Fruit fly (Drosophila melanogaster): ENCODE data around the gene RhoGAP19D.
A peak's percentile ranks its signal among the peaks of the same experiment; 100 is the strongest.

RhoGAP19D gene

DNA sequence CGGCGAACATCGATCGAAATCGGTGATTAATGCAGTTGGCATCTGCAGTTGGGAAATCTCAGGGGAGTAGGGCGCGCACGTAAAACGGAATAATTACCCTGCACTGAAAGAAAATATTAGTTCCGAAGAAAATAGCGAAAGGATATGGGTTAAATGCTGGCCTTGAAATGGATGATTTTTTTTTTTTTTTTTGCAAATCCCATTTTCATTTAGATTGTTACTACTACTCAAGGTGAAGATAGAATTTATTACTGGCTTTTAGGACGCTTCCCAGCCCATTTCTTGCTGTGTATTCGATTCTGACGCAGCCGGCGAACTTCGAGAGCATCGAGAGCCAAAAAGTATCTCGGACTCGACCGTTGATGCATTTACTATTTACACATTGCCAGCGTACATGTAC, 8.6 kb upstream of the RhoGAP19D start:
- no peak for TF ChIP-seq Hr78 (GFP tag; optimal IDR thresholded peaks at IDR 0.05)
- TF ChIP-seq Vsx2 (GFP tag; optimal IDR thresholded peaks at IDR 0.05; ENCODE audit: partially characterized antibody) = no peak
- peak; percentile 60 for TF ChIP-seq h (GFP tag; optimal IDR thresholded peaks at IDR 0.05)
- peak in 1 of 2 experiments; percentile 72 for TF ChIP-seq foxo (GFP tag; optimal IDR thresholded peaks at IDR 0.05)
- no peak for TF ChIP-seq Abd-B (GFP tag; optimal IDR thresholded peaks at IDR 0.05)
- TF ChIP-seq pan (optimal IDR thresholded peaks at IDR 0.05) = no peak
- TF ChIP-seq woc (GFP tag; optimal IDR thresholded peaks at IDR 0.05) = no peak
- no peak for TF ChIP-seq Jra (GFP tag; optimal IDR thresholded peaks at IDR 0.05)
- TF ChIP-seq Mio (GFP tag; optimal IDR thresholded peaks at IDR 0.05) = no peak
- TF ChIP-seq OdsH (GFP tag; optimal IDR thresholded peaks at IDR 0.05) = peak; percentile 68
- TF ChIP-seq psq (GFP tag; optimal IDR thresholded peaks at IDR 0.05) = peak; percentile 43
- TF ChIP-seq sage (GFP tag; optimal IDR thresholded peaks at IDR 0.05) = no peak
- no peak for TF ChIP-seq Hr83 (GFP tag; optimal IDR thresholded peaks at IDR 0.05; ENCODE audit: poor library complexity, severe bottlenecking)
- no peak for TF ChIP-seq Myc (optimal IDR thresholded peaks at IDR 0.05)
- no peak for TF ChIP-seq jim (GFP tag; optimal IDR thresholded peaks at IDR 0.05)
- no peak for TF ChIP-seq dl (GFP tag; optimal IDR thresholded peaks at IDR 0.05; ENCODE audit: insufficient read depth in 1 of 2, partially characterized antibody in 2 of 2)
- TF ChIP-seq dsf (GFP tag; optimal IDR thresholded peaks at IDR 0.05; ENCODE audit: borderline replicate concordance) = no peak
- TF ChIP-seq lola (GFP tag; optimal IDR thresholded peaks at IDR 0.05) = no peak
- TF ChIP-seq GATAd (GFP tag; optimal IDR thresholded peaks at IDR 0.05) = no peak
- no peak for TF ChIP-seq CG32264 (GFP tag; optimal IDR thresholded peaks at IDR 0.05)
- TF ChIP-seq Rel (GFP tag; optimal IDR thresholded peaks at IDR 0.05) = no peak
- no peak for TF ChIP-seq Rel (tag; optimal IDR thresholded peaks at IDR 0.05)
- TF ChIP-seq ey (GFP tag; optimal IDR thresholded peaks at IDR 0.05) = peak; percentile 76
- TF ChIP-seq Sp1 (GFP tag; optimal IDR thresholded peaks at IDR 0.05) = peak; percentile 42
- peak; percentile 56 for TF ChIP-seq Hnf4 (GFP tag; optimal IDR thresholded peaks at IDR 0.05)
- TF ChIP-seq CrebA (GFP tag; optimal IDR thresholded peaks at IDR 0.05; ENCODE audit: borderline replicate concordance) = no peak
- TF ChIP-seq tai (GFP tag; optimal IDR thresholded peaks at IDR 0.05) = peak; percentile 53
- no peak for TF ChIP-seq CG9705 (GFP tag; optimal IDR thresholded peaks at IDR 0.05)
- TF ChIP-seq sv (GFP tag; optimal IDR thresholded peaks at IDR 0.05) = no peak
- no peak for TF ChIP-seq Dif (GFP tag; optimal IDR thresholded peaks at IDR 0.05; ENCODE audit: partially characterized antibody)
- TF ChIP-seq brk (GFP tag; optimal IDR thresholded peaks at IDR 0.05) = no peak
- TF ChIP-seq rgr (GFP tag; optimal IDR thresholded peaks at IDR 0.05) = peak; percentile 76
- peak; percentile 68 for TF ChIP-seq br (GFP tag; optimal IDR thresholded peaks at IDR 0.05)
- TF ChIP-seq N (GFP tag; optimal IDR thresholded peaks at IDR 0.05) = no peak
- no peak for TF ChIP-seq Dfd (GFP tag; optimal IDR thresholded peaks at IDR 0.05)
- peak; percentile 20 for TF ChIP-seq HLH106 (tag; optimal IDR thresholded peaks at IDR 0.05)
- peak; percentile 18 for TF ChIP-seq dmrt93B (GFP tag; optimal IDR thresholded peaks at IDR 0.05)
- TF ChIP-seq fru (GFP tag; optimal IDR thresholded peaks at IDR 0.05) = peak; percentile 73
- TF ChIP-seq usp (GFP tag; optimal IDR thresholded peaks at IDR 0.05) = no peak

DNA sequence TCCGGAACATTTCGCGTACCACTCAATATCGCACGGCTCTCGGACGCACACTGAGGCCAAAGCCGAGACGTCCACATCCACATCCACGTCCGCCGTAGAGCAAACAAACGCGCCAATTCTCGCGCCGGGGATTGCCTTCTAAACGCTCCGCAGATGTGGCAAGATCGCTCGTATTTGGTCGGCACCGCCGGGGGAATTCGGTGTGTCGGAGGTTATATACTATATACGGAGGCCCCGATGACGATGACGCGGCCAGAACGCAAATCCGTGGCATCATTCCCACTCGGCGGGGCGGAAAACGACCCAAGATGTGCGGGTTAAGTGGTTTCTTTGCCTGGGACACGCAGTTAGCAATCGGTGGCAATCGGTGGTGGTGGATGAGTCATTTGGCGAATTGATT, 7.7 kb upstream of the RhoGAP19D start:
- TF ChIP-seq HLH106 (tag; optimal IDR thresholded peaks at IDR 0.05) = no peak

DNA sequence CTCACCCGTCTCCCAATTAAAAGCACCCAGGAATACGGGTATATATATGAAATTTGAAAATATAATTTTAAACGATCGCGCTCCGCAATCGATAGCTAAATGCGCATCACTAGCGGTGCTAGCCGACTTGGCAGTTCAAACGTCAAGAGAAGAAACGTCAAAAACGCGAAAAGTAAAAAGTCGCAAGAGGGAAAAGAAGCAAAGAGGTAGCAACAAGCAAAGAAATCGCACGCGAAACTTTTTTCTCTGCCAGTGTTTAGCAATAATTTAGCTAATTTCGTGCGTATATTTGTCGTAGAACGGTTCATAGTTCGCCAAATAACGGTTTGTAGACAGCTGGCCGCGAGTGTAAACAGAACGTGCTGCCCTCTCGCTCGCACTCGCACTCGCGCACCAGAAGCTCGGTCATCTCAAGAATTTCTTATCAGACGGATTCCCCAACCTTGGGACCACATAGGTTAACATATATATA, 924 bp upstream of the RhoGAP19D start, which contains the start of gene CG1812:
Gene CG1812 (plus strand): TSS at position 163 of the 472 bp plus-strand sequence.
- TF ChIP-seq Mio (GFP tag; optimal IDR thresholded peaks at IDR 0.05) = no peak
- no peak for TF ChIP-seq pan (optimal IDR thresholded peaks at IDR 0.05)
- TF ChIP-seq psq (GFP tag; optimal IDR thresholded peaks at IDR 0.05) = peak; percentile 81
- TF ChIP-seq ey (GFP tag; optimal IDR thresholded peaks at IDR 0.05) = peak; percentile 55
- TF ChIP-seq rgr (GFP tag; optimal IDR thresholded peaks at IDR 0.05) = peak; percentile 66
- TF ChIP-seq h (GFP tag; optimal IDR thresholded peaks at IDR 0.05) = peak; percentile 50
- no peak for TF ChIP-seq Hr78 (GFP tag; optimal IDR thresholded peaks at IDR 0.05)
- peak; percentile 64 for TF ChIP-seq sv (GFP tag; optimal IDR thresholded peaks at IDR 0.05)
- peak; percentile 28 for TF ChIP-seq Jra (GFP tag; optimal IDR thresholded peaks at IDR 0.05)
- peak; percentile 77 for TF ChIP-seq woc (GFP tag; optimal IDR thresholded peaks at IDR 0.05)
- no peak for TF ChIP-seq sage (GFP tag; optimal IDR thresholded peaks at IDR 0.05)
- peak; percentile 47 for TF ChIP-seq br (GFP tag; optimal IDR thresholded peaks at IDR 0.05)
- peak; percentile 52 for TF ChIP-seq Hnf4 (GFP tag; optimal IDR thresholded peaks at IDR 0.05)
- peak; percentile 31 for TF ChIP-seq tai (GFP tag; optimal IDR thresholded peaks at IDR 0.05)
- TF ChIP-seq dl (GFP tag; optimal IDR thresholded peaks at IDR 0.05; ENCODE audit: insufficient read depth in 1 of 2, partially characterized antibody in 2 of 2) = no peak
- TF ChIP-seq Rel (GFP tag; optimal IDR thresholded peaks at IDR 0.05) = no peak
- TF ChIP-seq Rel (tag; optimal IDR thresholded peaks at IDR 0.05) = peak; percentile 60
- peak; percentile 43 for TF ChIP-seq HLH106 (tag; optimal IDR thresholded peaks at IDR 0.05)
- TF ChIP-seq OdsH (GFP tag; optimal IDR thresholded peaks at IDR 0.05) = peak; percentile 23
- TF ChIP-seq Dfd (GFP tag; optimal IDR thresholded peaks at IDR 0.05) = no peak
- TF ChIP-seq Sp1 (GFP tag; optimal IDR thresholded peaks at IDR 0.05) = peak; percentile 46
- TF ChIP-seq Myc (optimal IDR thresholded peaks at IDR 0.05) = peak; percentile 90
- no peak for TF ChIP-seq CrebA (GFP tag; optimal IDR thresholded peaks at IDR 0.05; ENCODE audit: borderline replicate concordance)
- TF ChIP-seq foxo (GFP tag; optimal IDR thresholded peaks at IDR 0.05) = no peak

All from whole organism, wandering third instar larva.